Worm (Caenorhabditis elegans) whole organism, late embryonic: ENCODE measurements around the gene C27B7.6.

Experiments used
- F13H6.1 ChIP-seq: sonication (generic microtip); optimal IDR thresholded peaks from 2 replicates; lab custom pipeline; 2016; ENCODE audit warnings: missing genetic modification characterization, missing compliant biosample characterization
- K02D7.2 ChIP-seq: sonication (generic microtip); optimal IDR thresholded peaks from 2 replicates; lab custom pipeline; 2017; ENCODE audit warnings: mild to moderate bottlenecking, missing genetic modification characterization, missing compliant biosample characterization
- K09A11.1 ChIP-seq: sonication (generic microtip); optimal IDR thresholded peaks from 2 replicates; lab custom pipeline; 2017; ENCODE audit warnings: antibody characterized with exemption, mild to moderate bottlenecking, missing genetic modification characterization, missing compliant biosample characterization; ENCODE audit not compliant: insufficient read depth
- T23F11.4 ChIP-seq: fragments of 200-800 bp; sonication (Bioruptor generic); optimal IDR thresholded peaks from 2 replicates; lab custom pipeline; 2018; ENCODE audit warnings: mild to moderate bottlenecking, missing genetic modification characterization, missing compliant biosample characterization
- Y22D7AL.16 ChIP-seq: sonication (generic microtip); optimal IDR thresholded peaks from 2 replicates; lab custom pipeline; 2016; ENCODE audit warnings: missing genetic modification characterization, missing compliant biosample characterization
- ama-1 ChIP-seq: fragments of 150-350 bp; optimal IDR thresholded peaks from 2 replicates; lab custom pipeline; 2014
- ceh-14 ChIP-seq: sonication (generic microtip); optimal IDR thresholded peaks from 2 replicates; lab custom pipeline; 2016; ENCODE audit warnings: missing genotype, missing genetic modification characterization, missing compliant biosample characterization
- ceh-18 ChIP-seq: sonication (generic microtip); optimal IDR thresholded peaks from 2 replicates; lab custom pipeline; 2016; ENCODE audit warnings: missing genetic modification characterization, missing compliant biosample characterization
- ceh-19 ChIP-seq: fragments of 200-800 bp; sonication (Bioruptor generic); optimal IDR thresholded peaks from 2 replicates; lab custom pipeline; 2018; ENCODE audit warnings: mild to moderate bottlenecking, missing genetic modification characterization, missing compliant biosample characterization
- ceh-2 ChIP-seq: sonication (generic microtip); optimal IDR thresholded peaks from 2 replicates; lab custom pipeline; 2016; ENCODE audit warnings: missing genotype, missing genetic modification characterization, missing compliant biosample characterization
- ceh-22 ChIP-seq: sonication (generic microtip); optimal IDR thresholded peaks from 2 replicates; lab custom pipeline; 2017; ENCODE audit warnings: missing biosample characterization, missing genetic modification characterization
- ceh-30 ChIP-seq: fragments of 150-350 bp; optimal IDR thresholded peaks from 2 replicates; lab custom pipeline; 2014; ENCODE audit warnings: missing biosample characterization, missing genetic modification characterization
- ceh-31 ChIP-seq: sonication (generic microtip); optimal IDR thresholded peaks from 2 replicates; lab custom pipeline; 2016; ENCODE audit warnings: missing genetic modification characterization, missing compliant biosample characterization
- ceh-34 ChIP-seq: sonication (generic microtip); optimal IDR thresholded peaks from 2 replicates; lab custom pipeline; 2016; ENCODE audit warnings: mild to moderate bottlenecking, missing genetic modification characterization, missing compliant biosample characterization
- ceh-45 ChIP-seq: fragments of 200-800 bp; sonication (Bioruptor generic); IDR thresholded peaks from 2 replicates; pipeline ENCODE4 v1.3.6; 2022; ENCODE audit warnings: missing genetic modification reagents, missing genetic modification characterization, missing compliant biosample characterization
- che-1 ChIP-seq: sonication (generic microtip); optimal IDR thresholded peaks from 2 replicates; lab custom pipeline; 2016; ENCODE audit warnings: mild to moderate bottlenecking, missing genetic modification characterization, missing compliant biosample characterization
- elt-2 ChIP-seq: sonication (generic microtip); optimal IDR thresholded peaks from 2 replicates; lab custom pipeline; 2016; ENCODE audit warnings: missing genetic modification reagents, missing genetic modification characterization, missing compliant biosample characterization
- ets-4 ChIP-seq: sonication (generic microtip); optimal IDR thresholded peaks from 2 replicates; lab custom pipeline; 2016; ENCODE audit warnings: missing genetic modification characterization, missing compliant biosample characterization
- eyg-1 ChIP-seq: sonication (generic microtip); optimal IDR thresholded peaks from 2 replicates; lab custom pipeline; 2016; ENCODE audit warnings: missing genotype, missing genetic modification characterization, missing compliant biosample characterization
- fax-1 ChIP-seq: sonication (generic microtip); optimal IDR thresholded peaks from 2 replicates; lab custom pipeline; 2016; ENCODE audit warnings: missing genotype, missing genetic modification characterization, missing compliant biosample characterization
- fkh-6 ChIP-seq: sonication (generic microtip); optimal IDR thresholded peaks from 2 replicates; lab custom pipeline; 2016; ENCODE audit warnings: missing genetic modification characterization, missing compliant biosample characterization
- hlh-6 ChIP-seq: sonication (generic microtip); optimal IDR thresholded peaks from 2 replicates; lab custom pipeline; 2016; ENCODE audit warnings: missing genotype, missing genetic modification characterization, missing compliant biosample characterization
- lim-6 ChIP-seq: sonication (generic microtip); optimal IDR thresholded peaks from 2 replicates; lab custom pipeline; 2016; ENCODE audit warnings: missing genetic modification characterization, missing compliant biosample characterization
- lin-11 ChIP-seq: fragments of 200-800 bp; sonication (Bioruptor generic); optimal IDR thresholded peaks from 2 replicates; lab custom pipeline; 2018; ENCODE audit warnings: mild to moderate bottlenecking, missing genetic modification characterization, missing compliant biosample characterization
- madf-2 ChIP-seq: sonication (generic microtip); optimal IDR thresholded peaks from 2 replicates; lab custom pipeline; 2017; ENCODE audit warnings: missing genetic modification characterization, missing compliant biosample characterization
- nhr-11 ChIP-seq: fragments of 150-350 bp; optimal IDR thresholded peaks from 2 replicates; lab custom pipeline; 2014; ENCODE audit warnings: missing biosample characterization, missing genetic modification characterization
- odd-2 ChIP-seq: sonication (generic microtip); optimal IDR thresholded peaks from 2 replicates; lab custom pipeline; 2017; ENCODE audit warnings: antibody characterized with exemption, mild to moderate bottlenecking, missing genetic modification characterization, missing compliant biosample characterization
- pag-3 ChIP-seq: sonication (generic microtip); optimal IDR thresholded peaks from 2 replicates; lab custom pipeline; 2016; ENCODE audit warnings: missing compliant biosample characterization, missing genetic modification characterization, borderline replicate concordance
- pat-9 ChIP-seq: fragments of 200-800 bp; sonication (Bioruptor generic); optimal IDR thresholded peaks from 2 replicates; lab custom pipeline; 2018; ENCODE audit warnings: mild to moderate bottlenecking, missing genetic modification characterization, moderate library complexity, missing compliant biosample characterization
- pax-1 ChIP-seq: fragments of 150-350 bp; optimal IDR thresholded peaks from 2 replicates; lab custom pipeline; 2014; ENCODE audit warnings: missing biosample characterization, missing genetic modification characterization
- pha-2 ChIP-seq: sonication (generic microtip); optimal IDR thresholded peaks from 2 replicates; lab custom pipeline; 2017; ENCODE audit warnings: mild to moderate bottlenecking, missing genetic modification characterization, missing compliant biosample characterization
- pha-4 ChIP-seq: fragments of 150-350 bp; optimal IDR thresholded peaks from 2 replicates; lab custom pipeline; 2018; ENCODE audit warnings: missing biosample characterization, missing genetic modification reagents, missing genetic modification characterization
- pqm-1 ChIP-seq: sonication (generic microtip); optimal IDR thresholded peaks from 2 replicates; lab custom pipeline; 2016; ENCODE audit warnings: missing genetic modification characterization, missing compliant biosample characterization
- sdc-2 ChIP-seq: sonication (generic microtip); optimal IDR thresholded peaks from 2 replicates; lab custom pipeline; 2016; ENCODE audit warnings: missing genotype, missing genetic modification characterization, missing compliant biosample characterization
- sox-2 ChIP-seq: fragments of 200-800 bp; sonication (Bioruptor generic); IDR thresholded peaks from 2 replicates; pipeline ENCODE4 v1.3.6; 2022; ENCODE audit warnings: missing genetic modification reagents, missing genetic modification characterization, missing compliant biosample characterization
- ttx-3 ChIP-seq: sonication (generic microtip); optimal IDR thresholded peaks from 2 replicates; lab custom pipeline; 2016; ENCODE audit warnings: missing genetic modification reagents, missing genetic modification characterization, missing compliant biosample characterization
- unc-3 ChIP-seq, 2 experiments: fragments of 200-800 bp in 1 of 2; sonication (Bioruptor generic) in 1 of 2; sonication (generic microtip) in 1 of 2; conservative IDR thresholded peaks in 1 of 2; optimal IDR thresholded peaks in 1 of 2; 2 replicates each; pipeline versions ENCODE4 v1.3.6 to Lab custom; 2016 to 2022; ENCODE audit warnings: missing compliant biosample characterization in 2 of 2, missing genetic modification characterization in 2 of 2, missing genetic modification reagents in 1 of 2
- unc-42 ChIP-seq: sonication (generic microtip); optimal IDR thresholded peaks from 2 replicates; lab custom pipeline; 2016; ENCODE audit warnings: missing genotype, missing genetic modification characterization, missing compliant biosample characterization
- unc-86 ChIP-seq: sonication (generic microtip); optimal IDR thresholded peaks from 2 replicates; lab custom pipeline; 2016; ENCODE audit warnings: missing genetic modification characterization, missing compliant biosample characterization
- zip-5 ChIP-seq: sonication (generic microtip); optimal IDR thresholded peaks from 2 replicates; lab custom pipeline; 2016; ENCODE audit warnings: missing genetic modification characterization, missing compliant biosample characterization

The C27B7.6 gene

DNA sequence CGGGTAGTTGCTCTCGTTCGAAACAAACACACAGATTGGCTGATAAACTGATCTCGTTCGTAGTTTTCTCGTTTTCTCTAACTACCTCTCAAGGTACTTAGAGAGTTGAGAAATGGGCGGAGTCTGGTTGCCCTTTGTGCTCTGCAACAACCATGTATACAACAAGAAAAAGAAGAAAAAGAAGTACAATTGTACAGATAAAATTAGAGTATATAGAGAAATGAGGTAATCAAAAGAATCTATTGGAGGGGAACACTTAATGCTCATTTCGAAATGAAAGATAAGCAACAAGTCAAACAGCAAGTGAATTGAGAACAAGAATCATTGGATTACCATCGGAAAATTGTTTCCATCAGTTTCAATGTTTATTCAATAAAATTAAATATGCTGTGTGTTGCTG is 40.8 kb downstream of the C27B7.6 start, which contains the start of gene C09G9.1:
Gene C09G9.1 (minus strand): TSS at position 143 of the 400 bp plus-strand sequence.
- TF ChIP-seq unc-3 (GFP tag; conservative IDR thresholded peaks at IDR 0.05; lab: Robert Waterston, UW) = no peak
- no peak for TF ChIP-seq unc-3 (tag; optimal IDR thresholded peaks at IDR 0.05; lab: Kevin White, UChicago)
- no peak for TF ChIP-seq ceh-22 (tag; lab: Kevin White, UChicago)
- TF ChIP-seq ceh-14 = no peak
- TF ChIP-seq lin-11 (tag; lab: Kevin White, UChicago) = no peak
- no peak for TF ChIP-seq che-1 (tag; lab: Kevin White, UChicago)
- no peak for TF ChIP-seq ttx-3 (tag; lab: Kevin White, UChicago)
- no peak for TF ChIP-seq ceh-18 (tag; lab: Kevin White, UChicago)
- no peak for TF ChIP-seq sdc-2
- no peak for TF ChIP-seq ceh-45 (GFP tag; lab: Robert Waterston, UW)
- TF ChIP-seq pha-4 = no peak
- TF ChIP-seq nhr-11 = no peak

ce11 chrIV:8864672-8865071 is 41.5 kb downstream of the C27B7.6 start:
- no peak for TF ChIP-seq ceh-30 (tag; lab: Kevin White, UChicago)
- no peak for TF ChIP-seq pag-3 (tag; lab: Kevin White, UChicago)
- no peak for TF ChIP-seq hlh-6
- TF ChIP-seq elt-2 = no peak
- TF ChIP-seq F13H6.1 = no peak
- no peak for TF ChIP-seq sox-2
- no peak for TF ChIP-seq fkh-6 (tag; lab: Kevin White, UChicago)
- no peak for TF ChIP-seq unc-3 (GFP tag; conservative IDR thresholded peaks at IDR 0.05; lab: Robert Waterston, UW)
- no peak for TF ChIP-seq unc-3 (tag; optimal IDR thresholded peaks at IDR 0.05; lab: Kevin White, UChicago)
- TF ChIP-seq odd-2 (tag; lab: Kevin White, UChicago) = no peak
- no peak for TF ChIP-seq ceh-45 (GFP tag; lab: Robert Waterston, UW)
- no peak for TF ChIP-seq ceh-22 (tag; lab: Kevin White, UChicago)
- no peak for TF ChIP-seq fax-1 (tag; lab: Kevin White, UChicago)
- TF ChIP-seq K02D7.2 (tag; lab: Kevin White, UChicago) = no peak
- TF ChIP-seq pat-9 (tag; lab: Kevin White, UChicago) = no peak
- TF ChIP-seq unc-42 = no peak
- TF ChIP-seq pqm-1 (tag; lab: Kevin White, UChicago) = no peak
- no peak for TF ChIP-seq unc-86 (tag; lab: Kevin White, UChicago)

ce11 chrIV:8855963-8856362 is 50.2 kb downstream of the C27B7.6 start, which contains the start of gene T11B7.5:
Gene T11B7.5, minus strand, starts transcription at chrIV:8856063.
- no peak for TF ChIP-seq ceh-19 (GFP tag; lab: Kevin White, UChicago)
- no peak for TF ChIP-seq K09A11.1 (tag; lab: Kevin White, UChicago)
- no peak for TF ChIP-seq nhr-11
- TF ChIP-seq ceh-45 (GFP tag; lab: Robert Waterston, UW) = no peak
- no peak for TF ChIP-seq Y22D7AL.16
- TF ChIP-seq ceh-31 = no peak
- TF ChIP-seq lim-6 = no peak
- TF ChIP-seq zip-5 (tag; lab: Kevin White, UChicago) = no peak
- TF ChIP-seq ama-1 (lab: Kevin White, UChicago) = no peak
- no peak for TF ChIP-seq eyg-1
- TF ChIP-seq unc-42 = no peak
- TF ChIP-seq pha-2 (tag; lab: Kevin White, UChicago) = no peak
- TF ChIP-seq madf-2 = no peak
- no peak for TF ChIP-seq ets-4
- TF ChIP-seq pat-9 (tag; lab: Kevin White, UChicago) = no peak

DNA sequence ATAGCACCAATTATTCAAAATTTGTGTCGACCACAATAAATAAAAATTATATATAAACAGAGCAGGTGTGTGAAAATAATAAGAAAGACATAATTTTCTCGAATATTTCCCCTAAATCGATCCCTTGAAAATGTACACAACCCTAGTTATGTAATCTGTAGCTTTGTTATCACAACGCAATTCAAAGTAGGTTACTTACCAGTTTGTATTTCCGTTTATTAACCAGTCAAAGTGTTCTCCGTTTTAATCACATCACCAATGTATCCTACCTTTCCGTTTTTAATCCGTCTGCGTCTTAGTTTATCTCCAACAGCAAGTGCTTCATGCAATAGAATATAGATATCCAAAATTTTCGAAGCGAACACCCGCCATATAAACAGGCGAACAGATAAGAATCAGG is 52.8 kb downstream of the C27B7.6 start:
- TF ChIP-seq ets-4 (no peak), pax-1 (no peak), K02D7.2 (tag; lab: Kevin White, UChicago) (no peak), ceh-2 (tag; lab: Kevin White, UChicago) (no peak), ceh-31 (no peak), T23F11.4 (no peak), unc-3 (GFP tag; conservative IDR thresholded peaks at IDR 0.05; lab: Robert Waterston, UW) (no peak), unc-3 (tag; optimal IDR thresholded peaks at IDR 0.05; lab: Kevin White, UChicago) (no peak), ama-1 (lab: Kevin White, UChicago) (no peak), pqm-1 (tag; lab: Kevin White, UChicago) (no peak), ceh-34 (no peak), odd-2 (tag; lab: Kevin White, UChicago) (no peak), Y22D7AL.16 (no peak)
